Worm (Caenorhabditis elegans): Measurements from ENCODE around the gene M01B2.8.

DNA sequence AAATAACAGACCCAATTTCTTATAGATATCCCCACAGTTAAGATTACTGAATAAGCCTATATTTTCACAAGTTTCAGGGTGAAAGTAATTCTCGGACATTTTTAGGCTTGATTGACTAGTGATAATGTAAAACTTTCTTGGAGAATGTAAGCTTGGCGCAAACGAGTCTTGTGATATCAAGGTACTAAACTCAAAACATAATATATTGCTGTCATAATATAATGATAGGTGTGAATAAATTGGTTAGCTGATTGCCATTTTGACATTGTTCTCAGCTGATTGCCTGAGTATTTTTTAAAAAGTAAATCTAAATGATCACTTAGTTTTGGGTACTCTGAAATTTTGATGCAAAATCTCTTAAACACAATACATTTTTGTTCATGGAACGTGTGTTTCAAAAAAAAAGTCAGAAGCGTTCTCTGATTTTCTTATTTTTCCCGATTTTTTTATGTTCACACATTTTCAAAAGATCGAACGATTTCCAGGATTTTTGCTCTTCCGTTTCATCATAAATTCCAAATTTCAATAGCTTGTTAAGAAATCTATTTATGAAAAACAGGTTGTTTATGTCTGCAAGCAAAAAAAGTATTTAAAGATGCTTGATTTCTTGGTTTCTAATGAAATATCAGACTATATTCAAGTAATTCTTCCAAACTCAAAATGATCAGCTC lies 21.4 kb downstream of the M01B2.8 start, which contains the start of the genes srw-19 and srx-51:
- TF ChIP-seq flt-1 (GFP tag; IDR thresholded peaks at IDR 0.05) = no peak
- no peak for TF ChIP-seq ama-1 (optimal IDR thresholded peaks at IDR 0.05)
- TF ChIP-seq hmbx-1 (tag; optimal IDR thresholded peaks at IDR 0.05) = no peak
- TF ChIP-seq scrt-1 (GFP tag; IDR thresholded peaks at IDR 0.05) = no peak
- TF ChIP-seq F13C5.2 (tag; optimal IDR thresholded peaks at IDR 0.05) = no peak
- TF ChIP-seq tbx-11 (GFP tag; IDR thresholded peaks at IDR 0.05) = no peak
- TF ChIP-seq sea-1 (GFP tag; conservative IDR thresholded peaks at IDR 0.05) = no peak
- no peak for TF ChIP-seq B0310.2 (tag; optimal IDR thresholded peaks at IDR 0.05)
- TF ChIP-seq hmg-4 (GFP tag; optimal IDR thresholded peaks at IDR 0.05) = no peak
- TF ChIP-seq pes-1 (GFP tag; IDR thresholded peaks at IDR 0.05) = no peak
- TF ChIP-seq hnd-1 (tag; optimal IDR thresholded peaks at IDR 0.05) = no peak
- no peak for TF ChIP-seq ceh-13 (GFP tag; optimal IDR thresholded peaks at IDR 0.05)
- no peak for TF ChIP-seq tra-4 (tag; optimal IDR thresholded peaks at IDR 0.05)
- no peak for TF ChIP-seq tbx-37 (GFP tag; conservative IDR thresholded peaks at IDR 0.05)

Data from whole organism, early embryonic.